Worm (Caenorhabditis elegans) whole organism, L4 larva: ENCODE measurements around the gene F32D8.2.

ENCODE experiments used
- R02D3.7 ChIP-seq: fragments of 150-350 bp; sonication (generic microtip); optimal IDR thresholded peaks from 3 replicates; lab custom pipeline; 2014; ENCODE audit warnings: missing biosample characterization, missing genetic modification characterization
- lin-13 ChIP-seq: fragments of 150-350 bp; optimal IDR thresholded peaks from 2 replicates; lab custom pipeline; 2014; ENCODE audit warnings: missing biosample characterization, missing genetic modification reagents, missing genetic modification characterization
- lin-39 ChIP-seq: fragments of 150-350 bp; optimal IDR thresholded peaks from 2 replicates; lab custom pipeline; 2014; ENCODE audit warnings: missing biosample characterization, missing genetic modification reagents, missing genetic modification characterization
- mdl-1 ChIP-seq, 2 experiments: fragments of 150-350 bp in 1 of 2; sonication (generic microtip) in 1 of 2; optimal IDR thresholded peaks; 2 replicates each; lab custom pipeline; 2014 to 2017; ENCODE audit warnings: missing biosample characterization in 2 of 2, missing genetic modification characterization in 2 of 2
- mes-2 ChIP-seq: sonication (generic microtip); optimal IDR thresholded peaks from 2 replicates; lab custom pipeline; 2016; ENCODE audit warnings: missing genotype, mild to moderate bottlenecking, missing genetic modification characterization, missing compliant biosample characterization; ENCODE audit not compliant: poor library complexity, severe bottlenecking
- mxl-3 ChIP-seq: fragments of 200-800 bp; sonication (Bioruptor generic); optimal IDR thresholded peaks from 2 replicates; lab custom pipeline; 2018; ENCODE audit warnings: mild to moderate bottlenecking, missing genetic modification characterization, missing compliant biosample characterization
- nhr-102 ChIP-seq: sonication (generic microtip); optimal IDR thresholded peaks from 2 replicates; lab custom pipeline; 2016; ENCODE audit warnings: mild to moderate bottlenecking, missing genetic modification characterization, moderate library complexity, missing compliant biosample characterization
- nhr-237 ChIP-seq: sonication (generic microtip); optimal IDR thresholded peaks from 2 replicates; lab custom pipeline; 2017; ENCODE audit warnings: missing biosample characterization, missing genetic modification characterization
- nhr-6 ChIP-seq: fragments of 150-350 bp; optimal IDR thresholded peaks from 2 replicates; lab custom pipeline; 2014; ENCODE audit warnings: missing biosample characterization, missing genetic modification characterization
- nhr-76 ChIP-seq: fragments of 150-350 bp; optimal IDR thresholded peaks from 2 replicates; lab custom pipeline; 2014; ENCODE audit warnings: missing biosample characterization, missing genetic modification characterization
- pha-4 ChIP-seq, 2 experiments: fragments of 150-350 bp in 1 of 2; fragments of 200-800 bp in 1 of 2; sonication (Bioruptor generic) in 1 of 2; IDR thresholded peaks in 1 of 2; optimal IDR thresholded peaks in 1 of 2; 2 replicates each; pipeline versions ENCODE4 v1.3.6 to Lab custom; 2014 to 2022; ENCODE audit warnings: missing genetic modification characterization in 2 of 2, missing genetic modification reagents in 2 of 2, missing biosample characterization in 1 of 2, missing compliant biosample characterization in 1 of 2
- unc-130 ChIP-seq: sonication (generic microtip); optimal IDR thresholded peaks from 2 replicates; lab custom pipeline; 2016; ENCODE audit warnings: missing genetic modification reagents, missing genetic modification characterization, missing compliant biosample characterization
- unc-62 ChIP-seq, 3 experiments: fragments of 150-350 bp in 1 of 3; sonication (generic microtip); optimal IDR thresholded peaks in 2 of 3; peaks in 1 of 3; 1 replicate in 1 of 3; 2 replicates in 2 of 3; lab custom pipeline; 2014 to 2017; ENCODE audit warnings: missing biosample characterization in 3 of 3, missing genetic modification characterization in 3 of 3, missing genetic modification reagents in 3 of 3, missing genotype in 1 of 3
- ztf-11 ChIP-seq: fragments of 150-350 bp; optimal IDR thresholded peaks from 2 replicates; lab custom pipeline; 2014; ENCODE audit warnings: missing biosample characterization, missing genetic modification characterization

- TF ChIP-seq lin-13 (GFP tag; lab: Kevin White, UChicago) (no peak), mdl-1 (tag; optimal IDR thresholded peaks at IDR 0.05; lab: Kevin White, UChicago) (no peak), nhr-237 (tag; lab: Kevin White, UChicago) (no peak), R02D3.7 (tag; lab: Kevin White, UChicago) (no peak), mxl-3 (no peak), pha-4 (GFP tag; IDR thresholded peaks at IDR 0.05; lab: Robert Waterston, UW) (no peak), pha-4 (tag; optimal IDR thresholded peaks at IDR 0.05; lab: Kevin White, UChicago) (no peak), nhr-76 (tag; lab: Kevin White, UChicago) (no peak), nhr-102 (tag; lab: Kevin White, UChicago) (no peak), lin-39 (tag; lab: Kevin White, UChicago) (no peak), mes-2 (tag; lab: Kevin White, UChicago) (no peak), ztf-11 (tag; lab: Kevin White, UChicago) (no peak), unc-62 (GFP tag; optimal IDR thresholded peaks at IDR 0.05 in 1 of 2; lab: Kevin White, UChicago) (no peak), unc-62 (tag; optimal IDR thresholded peaks at IDR 0.05; lab: Kevin White, UChicago) (no peak), unc-130 (GFP tag; lab: Kevin White, UChicago) (no peak), nhr-6 (tag; lab: Kevin White, UChicago) (no peak)
These were observed 5.5 kb downstream of the F32D8.2 start, which contains the start of gene F32D8.11 for ce11 chrV:10889036-10889435.
